Worm (Caenorhabditis elegans) whole organism, L4/young adult: ENCODE measurements around the gene vps-39.

Experiments used
- dao-5 ChIP-seq: sonication (generic microtip); optimal IDR thresholded peaks from 2 replicates; lab custom pipeline; 2016; ENCODE audit warnings: missing genotype, missing genetic modification characterization, moderate library complexity, missing compliant biosample characterization
- him-1 ChIP-seq: sonication (generic microtip); optimal IDR thresholded peaks from 2 replicates; lab custom pipeline; 2016; ENCODE audit warnings: missing genotype, missing genetic modification reagents, missing genetic modification characterization, missing compliant biosample characterization

- no peak for TF ChIP-seq him-1
- no peak for TF ChIP-seq dao-5 (tag; lab: Kevin White, UChicago)
Measured at ce11 chrV:14004342-14004741, 33.8 kb downstream of the vps-39 start.
